Fruit fly (Drosophila melanogaster): Measurements from ENCODE around the gene Snx27.

Snx27 gene

DNA sequence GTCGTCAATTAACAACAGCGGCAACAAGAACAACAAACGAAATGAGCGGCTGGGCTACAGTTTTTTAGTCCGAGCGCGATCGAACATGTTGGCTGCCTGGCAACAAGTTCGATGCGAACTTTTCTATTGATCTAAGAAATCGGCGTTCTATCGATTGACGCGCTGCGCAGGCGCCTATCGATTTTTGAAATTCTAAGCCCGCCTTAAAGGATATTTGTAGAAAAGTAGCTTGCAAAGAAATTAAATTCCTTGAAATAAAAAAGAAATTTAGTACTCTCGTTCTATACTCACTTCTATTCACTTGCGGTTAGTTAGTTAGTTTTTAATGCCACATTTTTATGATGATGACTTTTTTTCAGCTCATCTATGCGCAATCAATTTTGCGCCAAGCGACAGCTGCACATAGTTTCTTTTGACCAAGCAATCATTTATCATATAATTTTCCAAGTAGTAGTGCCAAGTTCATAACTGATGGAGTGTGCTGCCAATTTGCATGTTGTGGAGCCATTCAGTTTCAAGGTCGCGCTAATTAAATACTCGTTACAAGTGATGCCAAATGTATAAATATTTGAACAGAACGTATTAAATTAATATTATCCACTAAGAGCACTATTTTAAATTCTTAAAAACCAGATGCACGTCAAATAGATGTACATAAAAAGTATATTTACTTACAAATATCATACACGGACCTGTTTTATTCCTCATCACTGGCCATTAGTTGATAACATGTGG, 57.7 kb downstream of the Snx27 start, which contains the start of the genes Tre1 and Gr5a:
TSS of gene Tre1 (minus strand) at position 45 of the 735 bp plus-strand sequence.
TSS of gene Gr5a (plus strand) at position 685 of the 735 bp plus-strand sequence.
- TF ChIP-seq brk (GFP tag; optimal IDR thresholded peaks at IDR 0.05) (no peak), h (GFP tag; optimal IDR thresholded peaks at IDR 0.05) (no peak), rgr (GFP tag; optimal IDR thresholded peaks at IDR 0.05) (no peak), ey (GFP tag; optimal IDR thresholded peaks at IDR 0.05) (no peak), CG32264 (GFP tag; optimal IDR thresholded peaks at IDR 0.05) (no peak), Sp1 (GFP tag; optimal IDR thresholded peaks at IDR 0.05) (no peak), Hnf4 (GFP tag; optimal IDR thresholded peaks at IDR 0.05) (no peak), Hr78 (GFP tag; optimal IDR thresholded peaks at IDR 0.05) (no peak), N (GFP tag; optimal IDR thresholded peaks at IDR 0.05) (no peak), Vsx2 (GFP tag; optimal IDR thresholded peaks at IDR 0.05; ENCODE audit: partially characterized antibody) (no peak), sv (GFP tag; optimal IDR thresholded peaks at IDR 0.05) (no peak), lola (GFP tag; optimal IDR thresholded peaks at IDR 0.05) (no peak)

DNA sequence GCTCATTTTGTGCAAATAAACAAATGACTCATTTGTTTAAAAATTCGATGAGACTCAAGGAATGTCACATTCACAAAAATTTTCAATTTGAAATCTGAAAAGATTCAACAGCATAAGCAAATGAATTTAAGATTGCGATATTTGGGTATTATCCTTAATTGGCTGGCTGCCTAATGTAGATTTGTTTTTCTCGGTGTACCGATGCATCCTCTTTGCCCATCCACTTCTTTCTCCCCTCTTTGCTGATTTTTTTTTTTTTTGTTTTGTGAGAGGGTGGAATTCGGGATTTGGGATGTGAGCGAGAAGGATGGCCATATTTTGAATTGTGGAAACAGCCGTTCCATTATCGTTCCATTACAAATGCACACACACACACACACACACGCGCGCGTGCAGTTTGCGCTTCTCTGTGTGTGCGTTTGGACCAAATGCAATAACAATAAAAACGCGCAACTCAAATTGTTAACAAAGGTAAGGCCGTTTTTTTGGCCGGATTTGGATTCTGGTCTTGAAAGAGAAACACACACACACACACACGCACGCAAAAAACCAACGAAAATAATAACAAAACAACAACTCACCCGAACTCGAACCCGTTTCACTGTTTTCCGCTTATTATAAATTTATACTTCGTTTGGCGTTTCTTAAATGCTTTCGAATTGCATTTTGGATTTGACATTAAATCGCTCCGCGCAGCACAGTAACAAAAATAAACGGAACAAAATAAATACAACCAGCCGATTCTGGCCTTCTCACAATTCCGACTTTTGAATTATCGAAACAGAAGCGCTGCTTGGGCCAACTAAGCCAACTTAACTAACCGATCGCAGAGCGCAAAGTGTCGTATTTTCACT, 58.5 kb downstream of the Snx27 start:
- TF ChIP-seq fru (GFP tag; optimal IDR thresholded peaks at IDR 0.05): peak; percentile 80
- TF ChIP-seq Myc (optimal IDR thresholded peaks at IDR 0.05): no peak
- TF ChIP-seq Rel (GFP tag; optimal IDR thresholded peaks at IDR 0.05): no peak
- TF ChIP-seq Rel (tag; optimal IDR thresholded peaks at IDR 0.05): no peak
- TF ChIP-seq OdsH (GFP tag; optimal IDR thresholded peaks at IDR 0.05): peak; percentile 77
- no peak for TF ChIP-seq Vsx2 (GFP tag; optimal IDR thresholded peaks at IDR 0.05; ENCODE audit: partially characterized antibody)
- TF ChIP-seq sv (GFP tag; optimal IDR thresholded peaks at IDR 0.05): no peak
- TF ChIP-seq HLH106 (tag; optimal IDR thresholded peaks at IDR 0.05): peak; percentile 61
- TF ChIP-seq psq (GFP tag; optimal IDR thresholded peaks at IDR 0.05): peak; percentile 67
- no peak for TF ChIP-seq Hr83 (GFP tag; optimal IDR thresholded peaks at IDR 0.05; ENCODE audit: poor library complexity, severe bottlenecking)
- TF ChIP-seq rgr (GFP tag; optimal IDR thresholded peaks at IDR 0.05): peak; percentile 70
- no peak for TF ChIP-seq usp (GFP tag; optimal IDR thresholded peaks at IDR 0.05)
- no peak for TF ChIP-seq brk (GFP tag; optimal IDR thresholded peaks at IDR 0.05)
- TF ChIP-seq dmrt93B (GFP tag; optimal IDR thresholded peaks at IDR 0.05): peak; percentile 46
- TF ChIP-seq N (GFP tag; optimal IDR thresholded peaks at IDR 0.05): no peak
- no peak for TF ChIP-seq CrebA (GFP tag; optimal IDR thresholded peaks at IDR 0.05; ENCODE audit: borderline replicate concordance)
- TF ChIP-seq h (GFP tag; optimal IDR thresholded peaks at IDR 0.05): peak; percentile 75
- peak; percentile 21 for TF ChIP-seq CG32264 (GFP tag; optimal IDR thresholded peaks at IDR 0.05)
- peak in 1 of 2 experiments; percentile 84 for TF ChIP-seq foxo (GFP tag; optimal IDR thresholded peaks at IDR 0.05)
- peak; percentile 71 for TF ChIP-seq jim (GFP tag; optimal IDR thresholded peaks at IDR 0.05)
- TF ChIP-seq CG9705 (GFP tag; optimal IDR thresholded peaks at IDR 0.05): peak; percentile 15
- TF ChIP-seq sage (GFP tag; optimal IDR thresholded peaks at IDR 0.05): no peak
- TF ChIP-seq br (GFP tag; optimal IDR thresholded peaks at IDR 0.05): peak; percentile 64
- TF ChIP-seq Jra (GFP tag; optimal IDR thresholded peaks at IDR 0.05): peak; percentile 55
- peak; percentile 72 for TF ChIP-seq Sp1 (GFP tag; optimal IDR thresholded peaks at IDR 0.05)
- TF ChIP-seq ey (GFP tag; optimal IDR thresholded peaks at IDR 0.05): peak; percentile 77
- peak; percentile 35 for TF ChIP-seq Dfd (GFP tag; optimal IDR thresholded peaks at IDR 0.05)
- no peak for TF ChIP-seq Mio (GFP tag; optimal IDR thresholded peaks at IDR 0.05)
- TF ChIP-seq Hnf4 (GFP tag; optimal IDR thresholded peaks at IDR 0.05): no peak
- peak; percentile 74 for TF ChIP-seq woc (GFP tag; optimal IDR thresholded peaks at IDR 0.05)

DNA sequence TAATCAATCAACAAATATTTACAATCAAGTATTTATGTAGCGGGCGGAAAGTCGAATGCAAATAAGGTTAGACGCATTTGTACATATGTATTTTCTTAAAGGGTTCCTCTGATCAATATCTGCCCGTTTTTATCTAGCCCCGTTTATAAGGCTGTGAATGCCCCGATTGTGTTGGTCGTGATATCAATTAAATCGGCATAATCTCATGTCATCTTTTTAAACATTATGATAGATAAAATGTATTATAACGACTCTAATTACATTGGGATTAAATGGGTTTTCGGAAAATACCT, 59.7 kb downstream of the Snx27 start:
- TF ChIP-seq sv (GFP tag; optimal IDR thresholded peaks at IDR 0.05) (peak; percentile 4), Vsx2 (GFP tag; optimal IDR thresholded peaks at IDR 0.05; ENCODE audit: partially characterized antibody) (no peak)
